Worm (Caenorhabditis elegans) whole organism, L4/young adult: ENCODE data around the gene btbd-10.

Experiments
- W03F9.2 ChIP-seq: fragments of 150-350 bp; optimal IDR thresholded peaks from 2 replicates; lab custom pipeline; 2014; ENCODE audit warnings: missing biosample characterization, missing genetic modification characterization
- dao-5 ChIP-seq: sonication (generic microtip); optimal IDR thresholded peaks from 2 replicates; lab custom pipeline; 2016; ENCODE audit warnings: missing genotype, missing genetic modification characterization, moderate library complexity, missing compliant biosample characterization
- him-1 ChIP-seq: sonication (generic microtip); optimal IDR thresholded peaks from 2 replicates; lab custom pipeline; 2016; ENCODE audit warnings: missing genotype, missing genetic modification reagents, missing genetic modification characterization, missing compliant biosample characterization

DNA sequence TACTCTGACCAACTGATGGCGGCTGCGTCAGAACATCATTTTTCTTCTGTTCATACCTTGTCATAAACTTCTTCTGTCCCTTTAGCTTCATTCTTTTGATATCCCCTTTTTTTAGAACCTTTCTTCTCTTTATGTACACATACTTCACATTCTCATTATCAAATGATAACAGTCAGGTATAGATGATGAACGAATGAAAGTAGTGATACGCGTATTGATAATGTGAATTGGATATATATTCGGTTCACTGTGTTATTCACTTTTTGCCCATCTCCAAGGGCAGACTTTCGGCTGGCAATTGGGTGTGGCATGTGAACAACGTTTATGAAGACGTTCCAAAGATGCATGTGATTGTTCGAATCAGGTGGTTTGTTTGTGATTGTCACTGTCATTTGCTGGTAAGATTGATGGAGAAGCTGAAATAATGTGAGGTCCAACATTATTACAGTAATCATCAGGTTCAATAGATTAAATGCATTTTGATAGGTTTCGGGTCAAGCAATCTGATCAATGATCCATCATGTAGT, 30.4 kb upstream of the btbd-10 start, which contains the start of gene F11G11.15:
- no peak for TF ChIP-seq W03F9.2 (tag; lab: Kevin White, UChicago)
- no peak for TF ChIP-seq him-1 (tag; lab: Kevin White, UChicago)
- TF ChIP-seq dao-5 (tag; lab: Kevin White, UChicago) = no peak
